Fruit fly (Drosophila melanogaster) whole organism, embryonic: ENCODE data around the gene CG2841.

Experiments used
- ATbp ChIP-seq: fragments of 200-800 bp; sonication (Bioruptor generic); optimal IDR thresholded peaks from 2 replicates; lab custom pipeline; 2017; ENCODE audit warnings: missing biosample characterization, mild to moderate bottlenecking, missing genetic modification characterization, missing genetic modification reagents
- Asciz ChIP-seq: fragments of 200-800 bp; sonication (Bioruptor generic); optimal IDR thresholded peaks from 2 replicates; lab custom pipeline; 2017; ENCODE audit warnings: missing biosample characterization, mild to moderate bottlenecking, missing genetic modification characterization, missing genetic modification reagents
- Atf3 ChIP-seq: fragments of 200-800 bp; sonication (Bioruptor generic); optimal IDR thresholded peaks from 3 replicates; lab custom pipeline; 2016; ENCODE audit warnings: missing biosample characterization, missing genetic modification characterization
- BtbVII ChIP-seq: fragments of 200-800 bp; sonication (Bioruptor generic); optimal IDR thresholded peaks from 3 replicates; lab custom pipeline; 2017; ENCODE audit warnings: missing biosample characterization, mild to moderate bottlenecking, missing genetic modification characterization
- CG10366 ChIP-seq: fragments of 200-800 bp; sonication (Bioruptor generic); IDR thresholded peaks from 2 replicates; pipeline ENCODE4 v1.3.6; 2022; ENCODE audit warnings: missing biosample characterization, missing genetic modification characterization
- CG11456 ChIP-seq: fragments of 200-800 bp; sonication (Bioruptor generic); IDR thresholded peaks from 3 replicates; pipeline ENCODE4 v1.3.6; 2022; ENCODE audit warnings: missing biosample characterization, missing genetic modification characterization
- CG11723 ChIP-seq: fragments of 200-800 bp; sonication (Bioruptor generic); optimal IDR thresholded peaks from 2 replicates; lab custom pipeline; 2017; ENCODE audit warnings: missing biosample characterization, mild to moderate bottlenecking, missing genetic modification characterization
- CG13624 ChIP-seq: fragments of 200-800 bp; sonication (Bioruptor generic); optimal IDR thresholded peaks from 2 replicates; lab custom pipeline; 2016; ENCODE audit warnings: missing biosample characterization, missing genetic modification characterization
- CG13894 ChIP-seq: fragments of 200-800 bp; sonication (Bioruptor generic); optimal IDR thresholded peaks from 3 replicates; lab custom pipeline; 2018; ENCODE audit warnings: missing biosample characterization, mild to moderate bottlenecking, missing genetic modification characterization, moderate library complexity
- CG14710 ChIP-seq: fragments of 200-800 bp; sonication (Bioruptor generic); optimal IDR thresholded peaks from 3 replicates; lab custom pipeline; 2019; ENCODE audit warnings: missing biosample characterization, mild to moderate bottlenecking, missing genetic modification characterization, moderate library complexity
- CG1603 ChIP-seq: fragments of 200-800 bp; sonication (Bioruptor generic); optimal IDR thresholded peaks from 2 replicates; lab custom pipeline; 2019; ENCODE audit warnings: missing biosample characterization, mild to moderate bottlenecking, missing genetic modification characterization, moderate library complexity
- CG17612 ChIP-seq: fragments of 200-800 bp; sonication (Bioruptor generic); IDR thresholded peaks from 2 replicates; pipeline ENCODE4 v1.3.6; 2022; ENCODE audit warnings: missing biosample characterization, missing genetic modification characterization
- CG1792 ChIP-seq: fragments of 200-800 bp; sonication (Bioruptor generic); optimal IDR thresholded peaks from 2 replicates; lab custom pipeline; 2016; ENCODE audit warnings: missing biosample characterization, missing genetic modification characterization
- CG2120 ChIP-seq: fragments of 200-800 bp; sonication (Bioruptor generic); optimal IDR thresholded peaks from 3 replicates; lab custom pipeline; 2016; ENCODE audit warnings: missing biosample characterization, missing genetic modification characterization
- CG32532 ChIP-seq: fragments of 200-800 bp; sonication (Bioruptor generic); IDR thresholded peaks from 2 replicates; pipeline ENCODE4 v1.3.6; 2022; ENCODE audit warnings: missing biosample characterization, missing genetic modification characterization
- CG33557 ChIP-seq: fragments of 200-800 bp; sonication (Bioruptor generic); optimal IDR thresholded peaks from 2 replicates; lab custom pipeline; 2019; ENCODE audit warnings: missing biosample characterization, mild to moderate bottlenecking, missing genetic modification characterization, moderate library complexity
- CG6175 ChIP-seq: fragments of 200-800 bp; sonication (Bioruptor generic); IDR thresholded peaks from 3 replicates; pipeline ENCODE4 v1.3.6; 2022; ENCODE audit warnings: missing biosample characterization, missing genetic modification characterization
- CG7357 ChIP-seq: fragments of 200-800 bp; sonication (Bioruptor generic); IDR thresholded peaks from 3 replicates; pipeline ENCODE4 v1.3.6; 2022; ENCODE audit warnings: missing biosample characterization, missing genetic modification characterization
- CG7786 ChIP-seq: fragments of 200-800 bp; sonication (Bioruptor generic); optimal IDR thresholded peaks from 2 replicates; lab custom pipeline; 2016; ENCODE audit warnings: missing biosample characterization, missing genetic modification characterization
- D ChIP-seq, 2 experiments: fragments of 200-800 bp in 1 of 2; fragments of >200 bp in 1 of 2; sonication (Bioruptor generic) in 1 of 2; optimal IDR thresholded peaks; 2 replicates in 1 of 2; 3 replicates in 1 of 2; lab custom pipeline; 2017; ENCODE audit warnings: mild to moderate bottlenecking in 1 of 2, missing biosample characterization in 1 of 2, missing genetic modification characterization in 1 of 2, missing genetic modification reagents in 1 of 2
- Doc2 ChIP-seq: fragments of 200-800 bp; sonication (Bioruptor generic); IDR thresholded peaks from 2 replicates; pipeline ENCODE4 v1.3.6; 2022; ENCODE audit warnings: missing biosample characterization, missing genetic modification characterization
- Dref ChIP-seq: fragments of 200-800 bp; sonication (Bioruptor generic); IDR thresholded peaks from 2 replicates; pipeline ENCODE4 v1.3.6; 2022; ENCODE audit warnings: missing biosample characterization, missing genetic modification characterization
- Ets97D ChIP-seq: fragments of 200-800 bp; sonication (Bioruptor generic); optimal IDR thresholded peaks from 3 replicates; lab custom pipeline; 2016; ENCODE audit warnings: missing biosample characterization, missing genetic modification characterization
- Gug ChIP-seq: fragments of 200-800 bp; sonication (Bioruptor generic); IDR thresholded peaks from 4 replicates; pipeline ENCODE4 v1.3.6; 2022; ENCODE audit warnings: missing biosample characterization, missing genetic modification characterization
- Meics ChIP-seq: fragments of 200-800 bp; sonication (Bioruptor generic); optimal IDR thresholded peaks from 2 replicates; lab custom pipeline; 2017; ENCODE audit warnings: missing biosample characterization, mild to moderate bottlenecking, missing genetic modification characterization
- NC2β ChIP-seq: fragments of 200-800 bp; sonication (Bioruptor generic); optimal IDR thresholded peaks from 2 replicates; lab custom pipeline; 2016; ENCODE audit warnings: missing biosample characterization, missing genetic modification characterization
- PHDP ChIP-seq: fragments of 200-800 bp; sonication (Bioruptor generic); optimal IDR thresholded peaks from 3 replicates; lab custom pipeline; 2018; ENCODE audit warnings: missing biosample characterization, mild to moderate bottlenecking, missing genetic modification characterization, moderate library complexity
- Sox102F ChIP-seq: fragments of 200-800 bp; sonication (Bioruptor generic); optimal IDR thresholded peaks from 2 replicates; lab custom pipeline; 2018; ENCODE audit warnings: missing biosample characterization, mild to moderate bottlenecking, missing genetic modification characterization, moderate library complexity
- Spps ChIP-seq: fragments of 200-800 bp; sonication (Bioruptor generic); optimal IDR thresholded peaks from 2 replicates; lab custom pipeline; 2018; ENCODE audit warnings: missing biosample characterization, mild to moderate bottlenecking, missing genetic modification characterization
- Sry-δ ChIP-seq: fragments of 200-800 bp; sonication (Bioruptor generic); optimal IDR thresholded peaks from 2 replicates; lab custom pipeline; 2016; ENCODE audit warnings: missing biosample characterization, missing genetic modification characterization
- caup ChIP-seq: fragments of 200-800 bp; sonication (Bioruptor generic); optimal IDR thresholded peaks from 3 replicates; lab custom pipeline; 2017; ENCODE audit warnings: missing biosample characterization, mild to moderate bottlenecking, missing genetic modification characterization, moderate library complexity; ENCODE audit not compliant: severe bottlenecking
- dati ChIP-seq: fragments of 200-800 bp; sonication (Bioruptor generic); IDR thresholded peaks from 2 replicates; pipeline ENCODE4 v1.3.6; 2022; ENCODE audit warnings: missing biosample characterization, missing genetic modification characterization
- dmrt11E ChIP-seq: fragments of 200-800 bp; sonication (Bioruptor generic); optimal IDR thresholded peaks from 3 replicates; lab custom pipeline; 2018; ENCODE audit warnings: missing biosample characterization, mild to moderate bottlenecking, missing genetic modification characterization, moderate library complexity
- gce ChIP-seq: fragments of 200-800 bp; sonication (Bioruptor generic); IDR thresholded peaks from 3 replicates; pipeline ENCODE4 v1.3.6; 2022; ENCODE audit warnings: missing biosample characterization, missing genetic modification characterization
- grn ChIP-seq: fragments of 200-800 bp; sonication (Bioruptor generic); optimal IDR thresholded peaks from 3 replicates; lab custom pipeline; 2017; ENCODE audit warnings: missing biosample characterization, missing genetic modification characterization
- ind ChIP-seq: fragments of 200-800 bp; sonication (Bioruptor generic); optimal IDR thresholded peaks from 3 replicates; lab custom pipeline; 2016; ENCODE audit warnings: missing biosample characterization, missing genetic modification characterization
- mam ChIP-seq: fragments of 200-800 bp; sonication (Bioruptor generic); optimal IDR thresholded peaks from 3 replicates; lab custom pipeline; 2016; ENCODE audit warnings: missing biosample characterization, missing genetic modification characterization
- nerfin-2 ChIP-seq: fragments of 200-800 bp; sonication (Bioruptor generic); IDR thresholded peaks from 2 replicates; pipeline ENCODE4 v1.3.6; 2022; ENCODE audit warnings: missing biosample characterization, missing genetic modification characterization; ENCODE audit not compliant: partially characterized antibody
- pb ChIP-seq: fragments of 200-800 bp; sonication (Bioruptor generic); optimal IDR thresholded peaks from 3 replicates; lab custom pipeline; 2016; ENCODE audit warnings: missing biosample characterization, missing genetic modification characterization
- peb ChIP-seq: fragments of 200-800 bp; sonication (Bioruptor generic); IDR thresholded peaks from 2 replicates; pipeline ENCODE4 v1.3.6; 2022; ENCODE audit warnings: missing biosample characterization, missing genetic modification characterization
- phol ChIP-seq: fragments of 200-800 bp; sonication (Bioruptor generic); optimal IDR thresholded peaks from 3 replicates; lab custom pipeline; 2018; ENCODE audit warnings: missing biosample characterization, mild to moderate bottlenecking, missing genetic modification characterization, moderate library complexity
- prd ChIP-seq, 3 experiments: fragments of >200 bp in 2 of 3; fragments of 200-800 bp in 1 of 3; sonication (Bioruptor generic) in 1 of 3; optimal IDR thresholded peaks in 2 of 3; IDR thresholded peaks in 1 of 3; 2 replicates in 2 of 3; 3 replicates in 1 of 3; pipeline versions ENCODE4 v1.3.6 to Lab custom; 2017 to 2022; ENCODE audit warnings: missing biosample characterization in 1 of 3, missing genetic modification characterization in 1 of 3
- sens ChIP-seq: fragments of 200-800 bp; sonication (Bioruptor generic); peaks from one replicate; lab custom pipeline; 2016; ENCODE audit warnings: missing biosample characterization, missing genetic modification characterization
- seq ChIP-seq: fragments of 200-800 bp; sonication (Bioruptor generic); IDR thresholded peaks from 2 replicates; pipeline ENCODE4 v1.3.6; 2022; ENCODE audit warnings: missing biosample characterization, missing genetic modification characterization
- sob ChIP-seq: fragments of 200-800 bp; sonication (Bioruptor generic); IDR thresholded peaks from 2 replicates; pipeline ENCODE4 v1.3.6; 2022; ENCODE audit warnings: missing biosample characterization, missing genetic modification characterization
- ssp ChIP-seq: fragments of 200-800 bp; sonication (Bioruptor generic); IDR thresholded peaks from 2 replicates; pipeline ENCODE4 v1.3.6; 2022; ENCODE audit warnings: missing biosample characterization, missing genetic modification characterization
- stwl ChIP-seq: fragments of 200-800 bp; sonication (Bioruptor generic); optimal IDR thresholded peaks from 3 replicates; lab custom pipeline; 2018; ENCODE audit warnings: missing biosample characterization, mild to moderate bottlenecking, missing genetic modification characterization, moderate library complexity
- tap ChIP-seq: fragments of 200-800 bp; optimal IDR thresholded peaks from 3 replicates; lab custom pipeline; 2019; ENCODE audit warnings: missing biosample characterization, mild to moderate bottlenecking, missing genetic modification characterization, moderate library complexity
- trem ChIP-seq: fragments of 200-800 bp; optimal IDR thresholded peaks from 3 replicates; lab custom pipeline; 2019; ENCODE audit warnings: missing biosample characterization, mild to moderate bottlenecking, missing genetic modification characterization, moderate library complexity
- vnd ChIP-seq: fragments of 200-800 bp; sonication (Bioruptor generic); IDR thresholded peaks from 3 replicates; pipeline ENCODE4 v1.3.6; 2022; ENCODE audit warnings: missing biosample characterization, missing genetic modification characterization; ENCODE audit not compliant: partially characterized antibody

The CG2841 gene

DNA sequence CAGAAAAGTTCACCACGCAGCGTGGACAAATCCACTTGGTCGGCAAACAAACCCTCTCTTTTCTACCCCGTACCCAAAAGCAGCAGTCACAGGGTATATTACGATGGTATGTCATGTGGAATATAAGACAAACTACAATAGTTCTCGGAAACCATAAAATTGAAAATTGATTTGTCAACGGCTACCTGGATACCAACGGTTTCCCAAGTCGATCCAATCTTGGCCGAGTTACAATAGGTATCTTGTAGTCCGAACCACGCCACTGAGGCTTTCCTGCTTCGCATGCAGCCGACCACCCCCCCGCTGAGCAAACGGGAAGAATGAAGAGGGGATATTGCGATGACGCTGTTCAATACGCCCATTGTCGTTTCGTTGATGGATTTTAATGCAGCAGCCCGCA, 47.8 kb downstream of the CG2841 start (continued):
- peak; percentile 32 for TF ChIP-seq CG2120 (GFP tag; lab: Kevin White, UChicago)
- peak; percentile 49 for TF ChIP-seq CG14710 (tag; lab: Kevin White, UChicago)
- TF ChIP-seq gce (GFP tag; lab: Robert Waterston, UW): peak; percentile 75; the same call in 2 of the 3 replicates
- TF ChIP-seq mam: peak; percentile 58
- TF ChIP-seq seq: no peak
- TF ChIP-seq CG13894: no peak
- TF ChIP-seq CG6175 (GFP tag; lab: Robert Waterston, UW): no peak
- TF ChIP-seq prd (optimal IDR thresholded peaks at IDR 0.05; lab: Kevin White, UChicago): no peak
- TF ChIP-seq prd (GFP tag; IDR thresholded peaks at IDR 0.05; lab: Robert Waterston, UW): peak; percentile 91
- no peak for TF ChIP-seq CG13624
- peak; percentile 2 for TF ChIP-seq NC2β (GFP tag; lab: Kevin White, UChicago)
- no peak for TF ChIP-seq D (optimal IDR thresholded peaks at IDR 0.05; lab: Kevin White, UChicago)
- peak; percentile 55 for TF ChIP-seq D (GFP tag; optimal IDR thresholded peaks at IDR 0.05; lab: Kevin White, UChicago)
- TF ChIP-seq vnd (GFP tag; lab: Robert Waterston, UW): no peak
- no peak for TF ChIP-seq caup
- TF ChIP-seq Ets97D (GFP tag; lab: Kevin White, UChicago): no peak
- peak; percentile 20 for TF ChIP-seq trem (tag; lab: Kevin White, UChicago)
- peak; percentile 75 for TF ChIP-seq pb (GFP tag; lab: Kevin White, UChicago)
- TF ChIP-seq CG32532 (GFP tag; lab: Robert Waterston, UW): peak; percentile 38; the same call in 1 of the 2 replicates
- TF ChIP-seq peb (GFP tag; lab: Robert Waterston, UW): peak; percentile 79
- TF ChIP-seq CG7786: peak; percentile 27
- no peak for TF ChIP-seq CG33557 (GFP tag; lab: Kevin White, UChicago)
- TF ChIP-seq stwl (tag; lab: Kevin White, UChicago): no peak
- no peak for TF ChIP-seq CG17612 (GFP tag; lab: Robert Waterston, UW)
- peak; percentile 71 for TF ChIP-seq ssp (GFP tag; lab: Robert Waterston, UW)
- peak; percentile 63; the same call in 1 of the 3 replicates for TF ChIP-seq CG7357 (GFP tag; lab: Robert Waterston, UW)
- TF ChIP-seq grn (GFP tag; lab: Kevin White, UChicago): no peak
- peak; percentile 97 for TF ChIP-seq sens (GFP tag; lab: Kevin White, UChicago)
- TF ChIP-seq dati: 0 out of 2 replicates have a peak, but pooled peaks have one; percentile 15
- TF ChIP-seq Atf3 (GFP tag; lab: Kevin White, UChicago): no peak
- TF ChIP-seq CG11456 (GFP tag; lab: Robert Waterston, UW): no peak
- peak; percentile 51 for TF ChIP-seq phol (tag; lab: Kevin White, UChicago)
- TF ChIP-seq Sox102F (GFP tag; lab: Kevin White, UChicago): peak; percentile 58
- no peak for TF ChIP-seq nerfin-2
- TF ChIP-seq CG1603: peak; percentile 79
- no peak for TF ChIP-seq CG11723 (GFP tag; lab: Kevin White, UChicago)
- TF ChIP-seq Sry-δ (GFP tag; lab: Kevin White, UChicago): no peak
- TF ChIP-seq Meics: peak; percentile 14
- TF ChIP-seq CG10366 (GFP tag; lab: Robert Waterston, UW): peak; percentile 57
- peak; percentile 58; the same call in 1 of the 2 replicates for TF ChIP-seq sob
- TF ChIP-seq ind (GFP tag; lab: Kevin White, UChicago): peak; percentile 41
- TF ChIP-seq dmrt11E (tag; lab: Kevin White, UChicago): peak; percentile 69
- TF ChIP-seq BtbVII: no peak
- TF ChIP-seq CG1792 (GFP tag; lab: Kevin White, UChicago): peak; percentile 51
- peak; percentile 59; the same call in 2 of the 4 replicates for TF ChIP-seq Gug (GFP tag; lab: Robert Waterston, UW)
- TF ChIP-seq Spps (tag; lab: Kevin White, UChicago): peak; percentile 22
- TF ChIP-seq PHDP (tag; lab: Kevin White, UChicago): peak; percentile 19
- TF ChIP-seq tap (tag; lab: Kevin White, UChicago): peak; percentile 25
- TF ChIP-seq Asciz (GFP tag; lab: Kevin White, UChicago): peak; percentile 43
- no peak for TF ChIP-seq Dref (GFP tag; lab: Robert Waterston, UW)
- TF ChIP-seq Doc2 (GFP tag; lab: Robert Waterston, UW): 0 out of 2 replicates have a peak, but pooled peaks have one; percentile 12
- TF ChIP-seq ATbp (GFP tag; lab: Kevin White, UChicago): peak; percentile 47
